Fruit fly (Drosophila melanogaster): ENCODE results near the gene CG32365.

Gene CG32365

DNA sequence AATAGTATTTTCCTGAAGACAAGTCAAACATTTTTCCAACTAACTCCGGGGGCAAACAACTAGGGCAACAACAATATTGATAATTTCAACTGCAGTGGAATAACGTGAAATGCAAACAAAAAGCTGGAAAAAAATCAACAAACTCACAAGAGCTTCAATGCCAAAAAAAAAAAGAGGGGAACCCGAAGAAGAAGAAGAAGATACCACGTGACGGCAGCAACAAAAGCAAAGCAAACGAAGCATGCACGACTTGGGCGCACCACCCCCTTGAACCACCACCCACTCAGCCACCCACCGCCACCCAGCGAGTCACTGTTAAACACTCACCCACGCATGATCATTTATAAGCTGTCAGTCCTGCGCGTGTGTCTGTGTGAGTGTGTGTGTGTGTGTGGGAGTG is 9.0 kb upstream of the CG32365 start (continued):
- no peak for TF ChIP-seq Gug (GFP tag; IDR thresholded peaks at IDR 0.05)
- TF ChIP-seq E2f1 (GFP tag; IDR thresholded peaks at IDR 0.05): no peak
- TF ChIP-seq Awh (GFP tag; IDR thresholded peaks at IDR 0.05): no peak
- TF ChIP-seq Med (GFP tag): no peak
- peak; percentile 19 for TF ChIP-seq CG15514 (GFP tag; optimal IDR thresholded peaks at IDR 0.05)
- TF ChIP-seq CG17328 (GFP tag; IDR thresholded peaks at IDR 0.05): no peak
- TF ChIP-seq fru (optimal IDR thresholded peaks at IDR 0.05): no peak
- 0 out of 2 replicates have a peak, but pooled peaks have one; percentile 10 for TF ChIP-seq CG32532 (GFP tag; IDR thresholded peaks at IDR 0.05)
- TF ChIP-seq CG2889 (GFP tag; IDR thresholded peaks at IDR 0.05): no peak
- TF ChIP-seq Camta (GFP tag; optimal IDR thresholded peaks at IDR 0.05): no peak
- 0 out of 2 replicates have a peak, but pooled peaks have one; percentile 27 for TF ChIP-seq gsb (GFP tag; IDR thresholded peaks at IDR 0.05)
- no peak for TF ChIP-seq Jarid2 (GFP tag; optimal IDR thresholded peaks at IDR 0.05)
- peak; percentile 31 for TF ChIP-seq CG17359 (tag; optimal IDR thresholded peaks at IDR 0.05)
- TF ChIP-seq CG11456 (GFP tag; IDR thresholded peaks at IDR 0.05): no peak
- peak; percentile 37; the same call in 1 of the 2 replicates for TF ChIP-seq CG16779 (GFP tag; IDR thresholded peaks at IDR 0.05)
- no peak for TF ChIP-seq Poxn (GFP tag; IDR thresholded peaks at IDR 0.05)
- no peak for TF ChIP-seq Rx (GFP tag; IDR thresholded peaks at IDR 0.05)
- TF ChIP-seq bbx (GFP tag; IDR thresholded peaks at IDR 0.05; ENCODE audit: partially characterized antibody): no peak
- no peak for TF ChIP-seq Adf1 (GFP tag; IDR thresholded peaks at IDR 0.05)
- TF ChIP-seq unc-4 (GFP tag; IDR thresholded peaks at IDR 0.05; ENCODE audit: partially characterized antibody): no peak
- no peak for TF ChIP-seq tin (GFP tag; optimal IDR thresholded peaks at IDR 0.05)
- no peak for TF ChIP-seq bigmax (GFP tag; optimal IDR thresholded peaks at IDR 0.05)
- TF ChIP-seq nau (GFP tag; optimal IDR thresholded peaks at IDR 0.05): peak; percentile 31
- no peak for TF ChIP-seq bab2 (GFP tag; optimal IDR thresholded peaks at IDR 0.05)
- peak; percentile 8 for TF ChIP-seq CG14710 (tag; optimal IDR thresholded peaks at IDR 0.05)
- TF ChIP-seq wor (GFP tag; IDR thresholded peaks at IDR 0.05): no peak
- TF ChIP-seq esg (GFP tag; conservative IDR thresholded peaks at IDR 0.05): no peak
- TF ChIP-seq CG14441 (GFP tag; IDR thresholded peaks at IDR 0.05): peak; percentile 48; the same call in 1 of the 2 replicates
- no peak for TF ChIP-seq lbe (GFP tag; optimal IDR thresholded peaks at IDR 0.05)
- TF ChIP-seq Bteb2 (GFP tag; optimal IDR thresholded peaks at IDR 0.05): no peak
- TF ChIP-seq p53 (GFP tag; optimal IDR thresholded peaks at IDR 0.05): no peak
- no peak for TF ChIP-seq CG30431 (GFP tag; optimal IDR thresholded peaks at IDR 0.05)
- TF ChIP-seq CG11560 (tag; IDR thresholded peaks at IDR 0.05): no peak
- TF ChIP-seq vnd (GFP tag; IDR thresholded peaks at IDR 0.05; ENCODE audit: partially characterized antibody): no peak
- peak; percentile 49 for TF ChIP-seq Xrp1 (GFP tag; IDR thresholded peaks at IDR 0.05)
- no peak for TF ChIP-seq lola (GFP tag; optimal IDR thresholded peaks at IDR 0.05)
- TF ChIP-seq inv (GFP tag; IDR thresholded peaks at IDR 0.05; ENCODE audit: partially characterized antibody): no peak
- no peak for TF ChIP-seq CG12391 (tag; optimal IDR thresholded peaks at IDR 0.05)

dm6 chr3L:7860634-7861431 is 8.0 kb upstream of the CG32365 start:
- TF ChIP-seq Trl (optimal IDR thresholded peaks at IDR 0.05): no peak
- peak; percentile 39 for TF ChIP-seq Trl (GFP tag; optimal IDR thresholded peaks at IDR 0.05)
- TF ChIP-seq CG12942 (GFP tag; optimal IDR thresholded peaks at IDR 0.05): peak; percentile 15
- peak; percentile 71 for TF ChIP-seq gsb (GFP tag; IDR thresholded peaks at IDR 0.05)
- no peak for TF ChIP-seq CG3163 (GFP tag; optimal IDR thresholded peaks at IDR 0.05)
- peak; percentile 25 for TF ChIP-seq tx (GFP tag; optimal IDR thresholded peaks at IDR 0.05)
- TF ChIP-seq CG10321 (GFP tag; IDR thresholded peaks at IDR 0.05): peak; percentile 35; the same call in 1 of the 2 replicates
- no peak for TF ChIP-seq CG7963 (GFP tag; IDR thresholded peaks at IDR 0.05; ENCODE audit: partially characterized antibody)
- peak; percentile 2 for TF ChIP-seq tup (GFP tag; optimal IDR thresholded peaks at IDR 0.05)
- TF ChIP-seq twi (tag; optimal IDR thresholded peaks at IDR 0.05): peak; percentile 2
- TF ChIP-seq ham (GFP tag; IDR thresholded peaks at IDR 0.05): no peak
- no peak for TF ChIP-seq CG7987 (GFP tag; optimal IDR thresholded peaks at IDR 0.05)
- TF ChIP-seq cg (GFP tag; optimal IDR thresholded peaks at IDR 0.05): no peak
- no peak for TF ChIP-seq br (optimal IDR thresholded peaks at IDR 0.05)
- no peak for TF ChIP-seq h (optimal IDR thresholded peaks at IDR 0.05)
- TF ChIP-seq Atf6 (GFP tag; IDR thresholded peaks at IDR 0.05): peak; percentile 83

All from whole organism, embryonic.